Fruit fly (Drosophila melanogaster) whole organism, embryonic: ENCODE data around the gene SmE.
A peak's percentile ranks its signal among the peaks of the same experiment; 100 is the strongest.

ENCODE experiments used
- BEAF-32 ChIP-seq: fragments of 200-800 bp; sonication (Bioruptor generic); optimal IDR thresholded peaks from 3 replicates; lab custom pipeline; 2017; ENCODE audit warnings: missing biosample characterization, missing genetic modification characterization, mild to moderate bottlenecking, moderate library complexity, missing genetic modification reagents
- CG10462 ChIP-seq: fragments of 200-800 bp; sonication (Bioruptor generic); optimal IDR thresholded peaks from 2 replicates; lab custom pipeline; 2016; ENCODE audit warnings: missing biosample characterization, missing genetic modification characterization
- CG10654 ChIP-seq: fragments of 200-800 bp; sonication (Bioruptor generic); optimal IDR thresholded peaks from 2 replicates; lab custom pipeline; 2016; ENCODE audit warnings: missing biosample characterization, missing genetic modification characterization
- CG11085 ChIP-seq: fragments of 200-800 bp; sonication (Bioruptor generic); IDR thresholded peaks from 2 replicates; pipeline ENCODE4 v1.3.6; 2022; ENCODE audit warnings: missing biosample characterization, missing genetic modification characterization
- CG11695 ChIP-seq: fragments of 200-800 bp; sonication (Bioruptor generic); IDR thresholded peaks from 3 replicates; pipeline ENCODE4 v1.3.6; 2022; ENCODE audit warnings: missing biosample characterization, missing genetic modification characterization
- CG12942 ChIP-seq: fragments of 200-800 bp; sonication (Bioruptor generic); optimal IDR thresholded peaks from 3 replicates; lab custom pipeline; 2016; ENCODE audit warnings: missing biosample characterization, missing genetic modification characterization
- CG14014 ChIP-seq: fragments of 200-800 bp; sonication (Bioruptor generic); IDR thresholded peaks from 2 replicates; pipeline ENCODE4 v1.3.6; 2022; ENCODE audit warnings: missing biosample characterization, missing genetic modification characterization
- CG14441 ChIP-seq: fragments of 200-800 bp; sonication (Bioruptor generic); IDR thresholded peaks from 2 replicates; pipeline ENCODE4 v1.3.6; 2022; ENCODE audit warnings: missing biosample characterization, missing genetic modification characterization
- CG15011 ChIP-seq: fragments of 200-800 bp; sonication (Bioruptor generic); optimal IDR thresholded peaks from 3 replicates; lab custom pipeline; 2018; ENCODE audit warnings: missing biosample characterization, mild to moderate bottlenecking, missing genetic modification characterization
- CG15601 ChIP-seq: fragments of 200-800 bp; sonication (Bioruptor generic); optimal IDR thresholded peaks from 3 replicates; lab custom pipeline; 2019; ENCODE audit warnings: missing biosample characterization, mild to moderate bottlenecking, missing genetic modification characterization, moderate library complexity
- CG15696 ChIP-seq: fragments of 200-800 bp; sonication (Bioruptor generic); optimal IDR thresholded peaks from 2 replicates; lab custom pipeline; 2019; ENCODE audit warnings: missing biosample characterization, mild to moderate bottlenecking, missing genetic modification characterization, moderate library complexity
- CG2202 ChIP-seq: fragments of 200-800 bp; sonication (Bioruptor generic); optimal IDR thresholded peaks from 2 replicates; lab custom pipeline; 2018; ENCODE audit warnings: missing biosample characterization, mild to moderate bottlenecking, missing genetic modification characterization
- CG31224 ChIP-seq: fragments of 200-800 bp; sonication (Bioruptor generic); IDR thresholded peaks from 2 replicates; pipeline ENCODE4 v1.3.6; 2022; ENCODE audit warnings: missing biosample characterization, missing genetic modification characterization
- CG31365 ChIP-seq: fragments of 200-800 bp; sonication (Bioruptor generic); optimal IDR thresholded peaks from 2 replicates; lab custom pipeline; 2018; ENCODE audit warnings: missing biosample characterization, mild to moderate bottlenecking, missing genetic modification characterization
- CG3995 ChIP-seq: fragments of 200-800 bp; sonication (Bioruptor generic); optimal IDR thresholded peaks from 3 replicates; lab custom pipeline; 2016; ENCODE audit warnings: missing biosample characterization, missing genetic modification characterization
- CG4730 ChIP-seq: fragments of 200-800 bp; sonication (Bioruptor generic); IDR thresholded peaks from 2 replicates; pipeline ENCODE4 v1.3.6; 2022; ENCODE audit warnings: missing biosample characterization, missing genetic modification characterization
- CG5953 ChIP-seq: fragments of 200-800 bp; sonication (Bioruptor generic); IDR thresholded peaks from 2 replicates; pipeline ENCODE4 v1.3.6; 2022; ENCODE audit warnings: missing biosample characterization, missing genetic modification characterization
- CG6272 ChIP-seq: fragments of 200-800 bp; sonication (Bioruptor generic); IDR thresholded peaks from 2 replicates; pipeline ENCODE4 v1.3.6; 2022; ENCODE audit warnings: missing biosample characterization, missing genetic modification characterization
- CG7357 ChIP-seq: fragments of 200-800 bp; sonication (Bioruptor generic); IDR thresholded peaks from 3 replicates; pipeline ENCODE4 v1.3.6; 2022; ENCODE audit warnings: missing biosample characterization, missing genetic modification characterization
- CG9932 ChIP-seq: fragments of 200-800 bp; sonication (Bioruptor generic); IDR thresholded peaks from 2 replicates; pipeline ENCODE4 v1.3.6; 2022; ENCODE audit warnings: missing biosample characterization, missing genetic modification characterization
- Camta ChIP-seq: fragments of 200-800 bp; sonication (Bioruptor generic); optimal IDR thresholded peaks from 2 replicates; lab custom pipeline; 2016; ENCODE audit warnings: missing biosample characterization, missing genetic modification characterization
- Fer1 ChIP-seq: fragments of 200-800 bp; sonication (Bioruptor generic); optimal IDR thresholded peaks from 2 replicates; lab custom pipeline; 2017; ENCODE audit warnings: missing biosample characterization, mild to moderate bottlenecking, missing genetic modification characterization
- Gsc ChIP-seq: fragments of 200-800 bp; sonication (Bioruptor generic); IDR thresholded peaks from 2 replicates; pipeline ENCODE4 v1.3.6; 2022; ENCODE audit warnings: missing biosample characterization, missing genetic modification characterization
- Med ChIP-seq: fragments of 200-800 bp; sonication (Bioruptor generic); peaks from one replicate; lab custom pipeline; 2016; ENCODE audit warnings: missing biosample characterization, missing genetic modification characterization, mild to moderate bottlenecking, inconsistent platforms, moderate library complexity
- NFAT ChIP-seq: fragments of 200-800 bp; sonication (Bioruptor generic); IDR thresholded peaks from 2 replicates; pipeline ENCODE4 v1.3.6; 2022; ENCODE audit warnings: missing biosample characterization, missing genetic modification characterization
- Neu2 ChIP-seq: fragments of 200-800 bp; sonication (Bioruptor generic); optimal IDR thresholded peaks from 3 replicates; lab custom pipeline; 2016; ENCODE audit warnings: missing biosample characterization, missing genetic modification characterization, borderline replicate concordance
- Ravus ChIP-seq: fragments of 200-800 bp; sonication (Bioruptor generic); IDR thresholded peaks from 2 replicates; pipeline ENCODE4 v1.3.6; 2022; ENCODE audit warnings: missing biosample characterization, missing genetic modification characterization
- Sry-δ ChIP-seq: fragments of 200-800 bp; sonication (Bioruptor generic); optimal IDR thresholded peaks from 2 replicates; lab custom pipeline; 2016; ENCODE audit warnings: missing biosample characterization, missing genetic modification characterization
- Xrp1 ChIP-seq: fragments of 200-800 bp; sonication (Bioruptor generic); IDR thresholded peaks from 2 replicates; pipeline ENCODE4 v1.3.6; 2022; ENCODE audit warnings: missing biosample characterization, missing genetic modification characterization
- chn ChIP-seq: fragments of 200-800 bp; sonication (Bioruptor generic); optimal IDR thresholded peaks from 2 replicates; lab custom pipeline; 2016; ENCODE audit warnings: missing biosample characterization, missing genetic modification characterization
- crol ChIP-seq: fragments of 200-800 bp; sonication (Bioruptor generic); IDR thresholded peaks from 2 replicates; pipeline ENCODE4 v1.3.6; 2022; ENCODE audit warnings: missing biosample characterization, missing genetic modification characterization
- disco-r ChIP-seq: fragments of 200-800 bp; sonication (Bioruptor generic); optimal IDR thresholded peaks from 2 replicates; lab custom pipeline; 2016; ENCODE audit warnings: missing biosample characterization, missing genetic modification characterization
- eyg ChIP-seq: fragments of 200-800 bp; sonication (Bioruptor generic); optimal IDR thresholded peaks from 3 replicates; lab custom pipeline; 2016; ENCODE audit warnings: missing biosample characterization, missing genetic modification characterization
- fd102C ChIP-seq: fragments of 200-800 bp; sonication (Bioruptor generic); optimal IDR thresholded peaks from 2 replicates; lab custom pipeline; 2018; ENCODE audit warnings: missing biosample characterization, mild to moderate bottlenecking, missing genetic modification characterization, moderate library complexity
- fd96Cb ChIP-seq: fragments of 200-800 bp; sonication (Bioruptor generic); optimal IDR thresholded peaks from 2 replicates; lab custom pipeline; 2018; ENCODE audit warnings: missing biosample characterization, mild to moderate bottlenecking, missing genetic modification characterization, moderate library complexity
- fru ChIP-seq: fragments of >200 bp; optimal IDR thresholded peaks from 2 replicates; lab custom pipeline; 2017
- gce ChIP-seq: fragments of 200-800 bp; sonication (Bioruptor generic); IDR thresholded peaks from 3 replicates; pipeline ENCODE4 v1.3.6; 2022; ENCODE audit warnings: missing biosample characterization, missing genetic modification characterization
- grau ChIP-seq: fragments of 200-800 bp; optimal IDR thresholded peaks from 3 replicates; lab custom pipeline; 2019; ENCODE audit warnings: missing biosample characterization, mild to moderate bottlenecking, missing genetic modification characterization, moderate library complexity
- hb ChIP-seq: fragments of 200-800 bp; sonication (Bioruptor generic); IDR thresholded peaks from 3 replicates; pipeline ENCODE4 v1.3.6; 2022; ENCODE audit warnings: missing biosample characterization, missing genetic modification characterization; ENCODE audit not compliant: partially characterized antibody
- hth ChIP-seq: fragments of >200 bp; optimal IDR thresholded peaks from 2 replicates; lab custom pipeline; 2017; ENCODE audit warnings: inconsistent platforms
- jumu ChIP-seq: fragments of 200-800 bp; sonication (Bioruptor generic); optimal IDR thresholded peaks from 3 replicates; lab custom pipeline; 2016; ENCODE audit warnings: missing biosample characterization, missing genetic modification characterization
- ken ChIP-seq: fragments of 200-800 bp; sonication (Bioruptor generic); IDR thresholded peaks from 3 replicates; pipeline ENCODE4 v1.3.6; 2022; ENCODE audit warnings: missing biosample characterization, missing genetic modification characterization
- lmd ChIP-seq: fragments of 200-800 bp; sonication (Bioruptor generic); IDR thresholded peaks from 2 replicates; pipeline ENCODE4 v1.3.6; 2022; ENCODE audit warnings: missing biosample characterization, missing genetic modification characterization
- mam ChIP-seq: fragments of 200-800 bp; sonication (Bioruptor generic); optimal IDR thresholded peaks from 3 replicates; lab custom pipeline; 2016; ENCODE audit warnings: missing biosample characterization, missing genetic modification characterization
- mirr ChIP-seq: fragments of 200-800 bp; sonication (Bioruptor generic); optimal IDR thresholded peaks from 3 replicates; lab custom pipeline; 2018; ENCODE audit warnings: missing biosample characterization, mild to moderate bottlenecking, missing genetic modification characterization
- pan ChIP-seq, 4 experiments: fragments of >200 bp in 3 of 4; fragments of 200-800 bp in 1 of 4; sonication (Bioruptor generic) in 1 of 4; optimal IDR thresholded peaks in 3 of 4; IDR thresholded peaks in 1 of 4; 2 replicates each; pipeline versions ENCODE4 v1.3.6 to Lab custom; 2017 to 2022; ENCODE audit warnings: missing biosample characterization in 2 of 4, missing genetic modification characterization in 2 of 4, mixed read lengths in 1 of 4
- pros ChIP-seq: fragments of 200-800 bp; sonication (Bioruptor generic); optimal IDR thresholded peaks from 3 replicates; lab custom pipeline; 2019; ENCODE audit warnings: missing biosample characterization, mild to moderate bottlenecking, missing genetic modification characterization, moderate library complexity
- rib ChIP-seq: fragments of 200-800 bp; sonication (Bioruptor generic); IDR thresholded peaks from 2 replicates; pipeline ENCODE4 v1.3.6; 2022; ENCODE audit warnings: missing biosample characterization, missing genetic modification characterization
- run ChIP-seq: fragments of 200-800 bp; sonication (Bioruptor generic); optimal IDR thresholded peaks from 3 replicates; lab custom pipeline; 2018; ENCODE audit warnings: missing biosample characterization, mild to moderate bottlenecking, missing genetic modification characterization
- salm ChIP-seq: fragments of 200-800 bp; sonication (Bioruptor generic); optimal IDR thresholded peaks from 2 replicates; lab custom pipeline; 2018; ENCODE audit warnings: missing biosample characterization, mild to moderate bottlenecking, missing genetic modification characterization
- stwl ChIP-seq: fragments of 200-800 bp; sonication (Bioruptor generic); optimal IDR thresholded peaks from 3 replicates; lab custom pipeline; 2018; ENCODE audit warnings: missing biosample characterization, mild to moderate bottlenecking, missing genetic modification characterization, moderate library complexity
- vfl ChIP-seq: fragments of 200-800 bp; sonication (Bioruptor generic); optimal IDR thresholded peaks from 2 replicates; lab custom pipeline; 2016; ENCODE audit warnings: missing biosample characterization, missing genetic modification characterization
- vvl ChIP-seq: fragments of 200-800 bp; sonication (Bioruptor generic); IDR thresholded peaks from 2 replicates; pipeline ENCODE4 v1.3.6; 2022; ENCODE audit warnings: missing biosample characterization, missing genetic modification characterization
- yki ChIP-seq: fragments of >200 bp; optimal IDR thresholded peaks from 3 replicates; lab custom pipeline; 2018

Gene SmE

DNA sequence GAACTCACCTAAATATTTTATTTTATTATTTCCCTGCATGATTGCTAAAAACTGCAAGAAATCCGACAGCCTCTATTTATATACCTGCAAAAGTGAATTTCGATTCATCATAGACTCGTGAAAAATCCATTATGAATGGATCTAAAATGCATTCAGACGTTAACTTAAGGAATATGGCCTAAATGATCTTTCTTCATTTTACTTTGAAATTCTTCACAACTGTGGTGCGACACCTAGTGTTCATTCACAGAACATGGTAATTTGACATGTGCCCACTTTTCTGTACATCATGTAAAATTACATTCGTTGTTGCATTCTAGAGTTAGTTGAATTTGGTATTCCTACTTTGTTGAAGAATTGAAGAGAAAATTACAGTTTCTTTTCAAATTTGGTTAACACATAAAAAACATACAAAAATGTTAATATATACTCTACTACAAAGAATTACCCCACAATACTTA, 5.4 kb upstream of the SmE start, which contains the start of gene Spn28Db (continued):
- TF ChIP-seq CG15011 (GFP tag; lab: Kevin White, UChicago) (no peak), eyg (GFP tag; lab: Kevin White, UChicago) (no peak), lmd (GFP tag; lab: Robert Waterston, UW) (no peak), Gsc (no peak), Sry-δ (GFP tag; lab: Kevin White, UChicago) (no peak), CG15601 (peak; percentile 84), rib (GFP tag; lab: Robert Waterston, UW) (no peak), CG4730 (GFP tag; lab: Robert Waterston, UW) (no peak), hb (GFP tag; lab: Robert Waterston, UW) (no peak), CG5953 (GFP tag; lab: Robert Waterston, UW) (no peak), pan (optimal IDR thresholded peaks at IDR 0.05; lab: Kevin White, UChicago) (no peak), pan (GFP tag; optimal IDR thresholded peaks at IDR 0.05 in 1 of 2, IDR thresholded peaks at IDR 0.05 in 1 of 2) (no peak), CG14014 (no peak), Ravus (GFP tag; lab: Robert Waterston, UW) (no peak), CG2202 (tag; lab: Kevin White, UChicago) (no peak), yki (no peak), crol (GFP tag; lab: Robert Waterston, UW) (no peak), CG10462 (no peak), CG11695 (GFP tag; lab: Robert Waterston, UW) (no peak), Xrp1 (no peak), CG11085 (GFP tag; lab: Robert Waterston, UW) (no peak), CG3995 (GFP tag; lab: Kevin White, UChicago) (no peak), CG31365 (tag; lab: Kevin White, UChicago) (peak; percentile 22), salm (tag; lab: Kevin White, UChicago) (no peak), disco-r (peak; percentile 3), BEAF-32 (GFP tag; lab: Kevin White, UChicago) (no peak), run (tag; lab: Kevin White, UChicago) (no peak), ken (GFP tag; lab: Robert Waterston, UW) (no peak), CG10654 (no peak), gce (no peak), hth (lab: Kevin White, UChicago) (no peak), vfl (GFP tag; lab: Kevin White, UChicago) (no peak), CG31224 (no peak), chn (GFP tag; lab: Kevin White, UChicago) (peak; percentile 2), mam (GFP tag; lab: Kevin White, UChicago) (no peak), Med (GFP tag; lab: Kevin White, UChicago) (peak; percentile 80), Neu2 (GFP tag; lab: Kevin White, UChicago) (no peak), mirr (GFP tag; lab: Kevin White, UChicago) (no peak), pros (no peak), vvl (GFP tag; lab: Robert Waterston, UW) (no peak), grau (no peak), CG6272 (no peak), CG7357 (GFP tag; lab: Robert Waterston, UW) (no peak), Camta (GFP tag; lab: Kevin White, UChicago) (no peak), fd96Cb (tag; lab: Kevin White, UChicago) (no peak), fd102C (GFP tag; lab: Kevin White, UChicago) (no peak), stwl (peak; percentile 93), CG14441 (GFP tag; lab: Robert Waterston, UW) (no peak), fru (lab: Kevin White, UChicago) (no peak), NFAT (GFP tag; lab: Robert Waterston, UW) (peak; percentile 58; the same call in 1 of the 2 replicates), CG9932 (GFP tag; lab: Robert Waterston, UW) (no peak), CG15696 (tag; lab: Kevin White, UChicago) (peak; percentile 8), Fer1 (GFP tag; lab: Kevin White, UChicago) (no peak), jumu (GFP tag; lab: Kevin White, UChicago) (no peak), CG12942 (no peak)
